Worm (Caenorhabditis elegans) whole organism, L4 larva: ENCODE data around the gene snt-1.

Source experiments
- F26F4.8 ChIP-seq: fragments of 200-800 bp; sonication (Bioruptor generic); conservative IDR thresholded peaks from 2 replicates; pipeline ENCODE4 v1.3.6; 2022; ENCODE audit warnings: missing genetic modification characterization, missing compliant biosample characterization
- ama-1 ChIP-seq: fragments of 150-350 bp; optimal IDR thresholded peaks from 2 replicates; lab custom pipeline; 2014; ENCODE audit warnings: inconsistent platforms, mixed read lengths
- ceh-28 ChIP-seq: fragments of 150-350 bp; optimal IDR thresholded peaks from 2 replicates; lab custom pipeline; 2014; ENCODE audit warnings: missing biosample characterization, missing genetic modification reagents, missing genetic modification characterization
- fos-1 ChIP-seq: fragments of 150-350 bp; optimal IDR thresholded peaks from 2 replicates; lab custom pipeline; 2014; ENCODE audit warnings: missing biosample characterization, missing genetic modification characterization
- nhr-10 ChIP-seq: fragments of 150-350 bp; optimal IDR thresholded peaks from 2 replicates; lab custom pipeline; 2014; ENCODE audit warnings: missing biosample characterization, missing genetic modification characterization
- ztf-7 ChIP-seq: fragments of 150-350 bp; optimal IDR thresholded peaks from 2 replicates; lab custom pipeline; 2014; ENCODE audit warnings: missing biosample characterization, missing genetic modification characterization

- no peak for TF ChIP-seq ama-1 (lab: Kevin White, UChicago)
- no peak for TF ChIP-seq nhr-10 (tag; lab: Kevin White, UChicago)
- TF ChIP-seq ceh-28: no peak
- no peak for TF ChIP-seq ztf-7 (tag; lab: Kevin White, UChicago)
- no peak for TF ChIP-seq F26F4.8
- TF ChIP-seq fos-1 (tag; lab: Kevin White, UChicago): no peak
These were observed 19.2 kb downstream of the snt-1 start for ce11 chrII:6830012-6830411.
